Worm (Caenorhabditis elegans) whole organism, L3 larva: ENCODE data around the gene H39E23.3.

Experiments
- ama-1 ChIP-seq: fragments of 150-350 bp; optimal IDR thresholded peaks from 2 replicates; lab custom pipeline; 2018
- ceh-82 ChIP-seq: fragments of 150-350 bp; optimal IDR thresholded peaks from 2 replicates; lab custom pipeline; 2014; ENCODE audit warnings: missing biosample characterization, missing genetic modification characterization
- egl-5 ChIP-seq: fragments of 150-350 bp; optimal IDR thresholded peaks from 2 replicates; lab custom pipeline; 2017; ENCODE audit warnings: missing biosample characterization, missing genetic modification reagents, missing genetic modification characterization, inconsistent platforms
- fkh-2 ChIP-seq: fragments of 150-350 bp; optimal IDR thresholded peaks from 2 replicates; lab custom pipeline; 2014; ENCODE audit warnings: missing biosample characterization, missing genetic modification reagents, missing genetic modification characterization
- fos-1 ChIP-seq: fragments of 150-350 bp; optimal IDR thresholded peaks from 2 replicates; lab custom pipeline; 2014; ENCODE audit warnings: missing biosample characterization, missing genetic modification characterization
- mml-1 ChIP-seq: fragments of 150-350 bp; sonication (generic microtip); optimal IDR thresholded peaks from 3 replicates; lab custom pipeline; 2014; ENCODE audit warnings: missing biosample characterization, missing genetic modification characterization
- nfya-1 ChIP-seq: sonication (generic microtip); optimal IDR thresholded peaks from 2 replicates; lab custom pipeline; 2017; ENCODE audit warnings: missing genetic modification characterization, mild to moderate bottlenecking, missing compliant biosample characterization, antibody characterized with exemption, moderate library complexity; ENCODE audit not compliant: insufficient read depth
- nhr-11 ChIP-seq: fragments of 150-350 bp; optimal IDR thresholded peaks from 2 replicates; lab custom pipeline; 2014; ENCODE audit warnings: missing biosample characterization, missing genetic modification characterization
- nhr-237 ChIP-seq: fragments of 150-350 bp; optimal IDR thresholded peaks from 2 replicates; lab custom pipeline; 2014; ENCODE audit warnings: missing biosample characterization, missing genetic modification characterization
- snpc-4 ChIP-seq: fragments of 150-350 bp; optimal IDR thresholded peaks from 2 replicates; lab custom pipeline; 2014; ENCODE audit warnings: missing biosample characterization, missing genetic modification characterization
- ztf-4 ChIP-seq: fragments of 150-350 bp; optimal IDR thresholded peaks from 2 replicates; lab custom pipeline; 2014; ENCODE audit warnings: missing biosample characterization, missing genetic modification characterization

DNA sequence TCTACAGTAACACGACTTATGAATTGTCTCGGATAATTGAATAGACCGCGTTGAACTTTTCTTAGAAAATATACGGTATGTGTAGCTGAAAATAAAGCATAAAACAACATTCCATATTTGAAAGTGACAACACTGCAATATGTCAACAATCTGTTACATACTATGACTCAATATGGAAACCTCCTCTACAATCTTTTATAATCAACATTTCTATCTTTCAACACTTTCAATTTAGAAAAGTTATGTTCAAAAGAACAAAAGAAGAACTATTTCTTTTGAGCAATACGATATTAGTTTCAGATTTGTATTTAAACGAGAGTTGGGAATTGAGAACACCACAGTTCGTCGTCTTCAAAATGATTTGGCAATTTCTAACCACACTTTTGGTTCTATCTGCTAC is 25.2 kb upstream of the H39E23.3 start, which contains the start of gene D1086.10:
- no peak for TF ChIP-seq nhr-11 (tag; lab: Kevin White, UChicago)
- TF ChIP-seq ceh-82, result no peak
- TF ChIP-seq ztf-4, result no peak
- TF ChIP-seq mml-1 (tag; lab: Kevin White, UChicago), result no peak
- TF ChIP-seq snpc-4 (tag; lab: Kevin White, UChicago), result no peak
- TF ChIP-seq nhr-237, result no peak
- TF ChIP-seq nfya-1, result no peak
- no peak for TF ChIP-seq egl-5 (tag; lab: Kevin White, UChicago)
- no peak for TF ChIP-seq ama-1
- TF ChIP-seq fkh-2, result no peak
- TF ChIP-seq fos-1 (tag; lab: Kevin White, UChicago), result no peak
